Worm (Caenorhabditis elegans) whole organism, late embryonic: ENCODE data around the gene lips-17.

Experiments
- C38D4.7 ChIP-seq: fragments of 200-800 bp; sonication (Bioruptor generic); optimal IDR thresholded peaks from 2 replicates; lab custom pipeline; 2018; ENCODE audit warnings: mild to moderate bottlenecking, missing genetic modification characterization, moderate library complexity, missing compliant biosample characterization
- K09A11.1 ChIP-seq: sonication (generic microtip); optimal IDR thresholded peaks from 2 replicates; lab custom pipeline; 2017; ENCODE audit warnings: antibody characterized with exemption, mild to moderate bottlenecking, missing genetic modification characterization, missing compliant biosample characterization; ENCODE audit not compliant: insufficient read depth
- ceh-9 ChIP-seq: sonication (generic microtip); optimal IDR thresholded peaks from 2 replicates; lab custom pipeline; 2016; ENCODE audit warnings: mild to moderate bottlenecking, missing genetic modification characterization, inconsistent platforms, missing compliant biosample characterization
- lim-6 ChIP-seq: sonication (generic microtip); optimal IDR thresholded peaks from 2 replicates; lab custom pipeline; 2016; ENCODE audit warnings: missing genetic modification characterization, missing compliant biosample characterization
- pha-2 ChIP-seq: sonication (generic microtip); optimal IDR thresholded peaks from 2 replicates; lab custom pipeline; 2017; ENCODE audit warnings: mild to moderate bottlenecking, missing genetic modification characterization, missing compliant biosample characterization
- sox-4 ChIP-seq: sonication (generic microtip); optimal IDR thresholded peaks from 2 replicates; lab custom pipeline; 2017; ENCODE audit warnings: mild to moderate bottlenecking, missing genetic modification characterization, inconsistent platforms, missing compliant biosample characterization
- unc-3 ChIP-seq, 2 experiments: fragments of 200-800 bp in 1 of 2; sonication (Bioruptor generic) in 1 of 2; sonication (generic microtip) in 1 of 2; conservative IDR thresholded peaks in 1 of 2; optimal IDR thresholded peaks in 1 of 2; 2 replicates each; pipeline versions ENCODE4 v1.3.6 to Lab custom; 2016 to 2022; ENCODE audit warnings: missing compliant biosample characterization in 2 of 2, missing genetic modification characterization in 2 of 2, missing genetic modification reagents in 1 of 2

DNA sequence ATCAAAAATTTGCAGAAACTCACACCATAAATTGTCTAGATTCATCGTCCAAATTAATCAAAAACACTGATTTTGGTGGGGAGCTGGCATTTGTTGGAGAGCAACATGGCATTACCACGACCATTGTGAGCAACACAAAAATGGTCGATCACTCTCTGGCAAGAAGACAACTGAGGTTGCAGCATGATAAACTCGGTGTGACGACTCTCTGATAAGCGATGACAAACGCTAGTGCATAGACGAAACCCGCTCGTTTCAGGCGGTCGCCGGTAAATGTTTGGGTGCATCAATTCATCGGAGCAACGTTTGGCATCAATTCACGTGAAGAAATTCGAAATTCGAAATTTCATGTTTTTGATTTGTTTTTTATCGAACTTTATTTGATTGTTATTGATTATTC is 31.0 kb downstream of the lips-17 start:
- TF ChIP-seq ceh-9 (no peak), C38D4.7 (GFP tag; lab: Kevin White, UChicago) (no peak), lim-6 (tag; lab: Kevin White, UChicago) (no peak), K09A11.1 (tag; lab: Kevin White, UChicago) (no peak), sox-4 (tag; lab: Kevin White, UChicago) (no peak), pha-2 (tag; lab: Kevin White, UChicago) (no peak), unc-3 (GFP tag; conservative IDR thresholded peaks at IDR 0.05; lab: Robert Waterston, UW) (no peak), unc-3 (tag; optimal IDR thresholded peaks at IDR 0.05; lab: Kevin White, UChicago) (no peak)
